Worm (Caenorhabditis elegans) whole organism, L3 larva: Measurements from ENCODE around the gene rps-13.

Experiments
- ZK546.5 ChIP-seq: sonication (generic microtip); optimal IDR thresholded peaks from 2 replicates; lab custom pipeline; 2017; ENCODE audit warnings: missing biosample characterization, missing genetic modification characterization
- ama-1 ChIP-seq: fragments of 150-350 bp; optimal IDR thresholded peaks from 2 replicates; lab custom pipeline; 2018
- fos-1 ChIP-seq: fragments of 150-350 bp; optimal IDR thresholded peaks from 2 replicates; lab custom pipeline; 2014; ENCODE audit warnings: missing biosample characterization, missing genetic modification characterization
- mdl-1 ChIP-seq: fragments of 150-350 bp; optimal IDR thresholded peaks from 2 replicates; lab custom pipeline; 2014; ENCODE audit warnings: missing biosample characterization, missing genetic modification characterization
- nhr-11 ChIP-seq: fragments of 150-350 bp; optimal IDR thresholded peaks from 2 replicates; lab custom pipeline; 2014; ENCODE audit warnings: missing biosample characterization, missing genetic modification characterization
- nhr-77 ChIP-seq: fragments of 150-350 bp; optimal IDR thresholded peaks from 2 replicates; lab custom pipeline; 2014; ENCODE audit warnings: missing biosample characterization, missing genetic modification characterization
- snpc-4 ChIP-seq: fragments of 150-350 bp; optimal IDR thresholded peaks from 2 replicates; lab custom pipeline; 2014; ENCODE audit warnings: missing biosample characterization, missing genetic modification characterization
- tbx-2 ChIP-seq: sonication (generic microtip); optimal IDR thresholded peaks from 2 replicates; lab custom pipeline; 2016; ENCODE audit warnings: mild to moderate bottlenecking, missing genetic modification characterization, missing compliant biosample characterization
- unc-39 ChIP-seq: sonication (generic microtip); optimal IDR thresholded peaks from 4 replicates; lab custom pipeline; 2017; ENCODE audit warnings: missing biosample characterization, missing genetic modification characterization
- zag-1 ChIP-seq: fragments of 150-350 bp; optimal IDR thresholded peaks from 2 replicates; lab custom pipeline; 2014; ENCODE audit warnings: missing biosample characterization, missing genetic modification characterization
- ztf-11 ChIP-seq: fragments of 150-350 bp; optimal IDR thresholded peaks from 2 replicates; lab custom pipeline; 2014; ENCODE audit warnings: missing biosample characterization, missing genetic modification characterization

- TF ChIP-seq unc-39 (tag; lab: Kevin White, UChicago): no peak
- no peak for TF ChIP-seq mdl-1 (tag; lab: Kevin White, UChicago)
- TF ChIP-seq snpc-4 (tag; lab: Kevin White, UChicago): no peak
- TF ChIP-seq ZK546.5 (tag; lab: Kevin White, UChicago): no peak
- no peak for TF ChIP-seq zag-1 (tag; lab: Kevin White, UChicago)
- TF ChIP-seq nhr-11 (tag; lab: Kevin White, UChicago): no peak
- TF ChIP-seq fos-1 (tag; lab: Kevin White, UChicago): no peak
- TF ChIP-seq ama-1 (lab: Kevin White, UChicago): no peak
- no peak for TF ChIP-seq tbx-2 (tag; lab: Kevin White, UChicago)
- no peak for TF ChIP-seq ztf-11 (tag; lab: Kevin White, UChicago)
- no peak for TF ChIP-seq nhr-77 (tag; lab: Kevin White, UChicago)
Observed at ce11 chrIII:6395706-6396232, 21.0 kb upstream of the rps-13 start, which contains the start of gene oatr-1.
